Fruit fly (Drosophila melanogaster): ENCODE results near the gene ZC3H3.

Gene ZC3H3

dm6 chr3L:8550836-8551235, 41.3 kb upstream of the ZC3H3 start:
- 0 out of 2 replicates have a peak, but pooled peaks have one; percentile 15 for TF ChIP-seq CG14441 (GFP tag; IDR thresholded peaks at IDR 0.05)
- 0 out of 4 replicates have a peak, but pooled peaks have one; percentile 44 for TF ChIP-seq chinmo (GFP tag; IDR thresholded peaks at IDR 0.05; ENCODE audit: partially characterized antibody)
- 0 out of 2 replicates have a peak, but pooled peaks have one; percentile 15 for TF ChIP-seq gsb (GFP tag; IDR thresholded peaks at IDR 0.05)
- no peak for TF ChIP-seq kay (GFP tag; optimal IDR thresholded peaks at IDR 0.05)
- 0 out of 3 replicates have a peak, but pooled peaks have one; percentile 12 for TF ChIP-seq so (GFP tag; IDR thresholded peaks at IDR 0.05)
- TF ChIP-seq crol (GFP tag; IDR thresholded peaks at IDR 0.05): 0 out of 2 replicates have a peak, but pooled peaks have one; percentile 23
- TF ChIP-seq Drgx (GFP tag; IDR thresholded peaks at IDR 0.05): peak; percentile 20; the same call in 1 of the 2 replicates
- peak; percentile 20 for TF ChIP-seq sens (GFP tag)
- peak; percentile 49 for TF ChIP-seq Med (GFP tag)
- TF ChIP-seq bbx (GFP tag; IDR thresholded peaks at IDR 0.05; ENCODE audit: partially characterized antibody): no peak
- TF ChIP-seq CG2199 (GFP tag; IDR thresholded peaks at IDR 0.05): 0 out of 3 replicates have a peak, but pooled peaks have one; percentile 24
- no peak for TF ChIP-seq CG30020 (tag; optimal IDR thresholded peaks at IDR 0.05)
- TF ChIP-seq CG32532 (GFP tag; IDR thresholded peaks at IDR 0.05): 0 out of 2 replicates have a peak, but pooled peaks have one; percentile 20
- peak; percentile 12 for TF ChIP-seq Ets65A (GFP tag)

- TF ChIP-seq Camta (GFP tag; optimal IDR thresholded peaks at IDR 0.05): peak; percentile 55
- no peak for TF ChIP-seq bigmax (GFP tag; optimal IDR thresholded peaks at IDR 0.05)
- no peak for TF ChIP-seq CG34224 (GFP tag; IDR thresholded peaks at IDR 0.05; ENCODE audit: partially characterized antibody)
- TF ChIP-seq CG6813 (GFP tag; optimal IDR thresholded peaks at IDR 0.05): peak; percentile 6
- peak; percentile 60 for TF ChIP-seq CG1529 (GFP tag; optimal IDR thresholded peaks at IDR 0.05)
- no peak for TF ChIP-seq shn (GFP tag; optimal IDR thresholded peaks at IDR 0.05)
- peak; percentile 31 for TF ChIP-seq nerfin-1 (tag; optimal IDR thresholded peaks at IDR 0.05)
- peak; percentile 36 for TF ChIP-seq cato (GFP tag; optimal IDR thresholded peaks at IDR 0.05; ENCODE audit: borderline replicate concordance)
- 0 out of 2 replicates have a peak, but pooled peaks have one; percentile 7 for TF ChIP-seq gsb (GFP tag; IDR thresholded peaks at IDR 0.05)
- TF ChIP-seq trh (GFP tag; optimal IDR thresholded peaks at IDR 0.05): no peak
- TF ChIP-seq CG9437 (GFP tag; optimal IDR thresholded peaks at IDR 0.05): peak; percentile 34
- peak; percentile 44 for TF ChIP-seq oc (tag; optimal IDR thresholded peaks at IDR 0.05)
- TF ChIP-seq CG16815 (GFP tag; optimal IDR thresholded peaks at IDR 0.05): no peak
- peak; percentile 20 for TF ChIP-seq CHES-1-like (GFP tag; optimal IDR thresholded peaks at IDR 0.05)
- TF ChIP-seq CG2678 (tag; optimal IDR thresholded peaks at IDR 0.05): peak; percentile 70
- TF ChIP-seq tx (GFP tag; optimal IDR thresholded peaks at IDR 0.05): no peak
- TF ChIP-seq CG9215 (GFP tag; IDR thresholded peaks at IDR 0.05): no peak
- TF ChIP-seq trem (tag; optimal IDR thresholded peaks at IDR 0.05): peak; percentile 53
- TF ChIP-seq Antp (GFP tag; optimal IDR thresholded peaks at IDR 0.05): peak; percentile 56
- TF ChIP-seq zf30C (GFP tag; optimal IDR thresholded peaks at IDR 0.05): peak; percentile 79
- TF ChIP-seq slp2 (GFP tag; optimal IDR thresholded peaks at IDR 0.05): peak; percentile 26
- peak; percentile 26 for TF ChIP-seq lilli (GFP tag; optimal IDR thresholded peaks at IDR 0.05)
- peak; percentile 44 for TF ChIP-seq CG12104 (GFP tag; optimal IDR thresholded peaks at IDR 0.05)
- TF ChIP-seq CG17829 (tag; optimal IDR thresholded peaks at IDR 0.05): peak; percentile 67
- TF ChIP-seq CG14710 (tag; optimal IDR thresholded peaks at IDR 0.05): peak; percentile 69
- peak; percentile 1 for TF ChIP-seq tup (GFP tag; optimal IDR thresholded peaks at IDR 0.05)
- TF ChIP-seq CG10959 (GFP tag; IDR thresholded peaks at IDR 0.05): no peak
- TF ChIP-seq chinmo (GFP tag; IDR thresholded peaks at IDR 0.05; ENCODE audit: partially characterized antibody): peak; percentile 79; the same call in 2 of the 4 replicates
- peak; percentile 53 for TF ChIP-seq fd96Cb (tag; optimal IDR thresholded peaks at IDR 0.05)
- TF ChIP-seq sens-2 (GFP tag; IDR thresholded peaks at IDR 0.05): peak; percentile 45; the same call in 1 of the 2 replicates
- peak; percentile 36 for TF ChIP-seq Chrac-16 (GFP tag; optimal IDR thresholded peaks at IDR 0.05)
- TF ChIP-seq CG14441 (GFP tag; IDR thresholded peaks at IDR 0.05): peak; percentile 12; the same call in 1 of the 2 replicates
- TF ChIP-seq CG8944 (GFP tag; optimal IDR thresholded peaks at IDR 0.05): no peak
- TF ChIP-seq ken (GFP tag; IDR thresholded peaks at IDR 0.05): no peak
- peak; percentile 17 for TF ChIP-seq HHEX (GFP tag; optimal IDR thresholded peaks at IDR 0.05)
- no peak for TF ChIP-seq D19B (GFP tag; optimal IDR thresholded peaks at IDR 0.05)
Observed at dm6 chr3L:8549183-8549890, 39.8 kb upstream of the ZC3H3 start.
